Worm (Caenorhabditis elegans) whole organism, dauer: ENCODE data around the gene R02D5.8.

Experiments used
- unc-62 ChIP-seq: sonication (generic microtip); optimal IDR thresholded peaks from 2 replicates; lab custom pipeline; 2017; ENCODE audit warnings: missing biosample characterization, missing genetic modification reagents, missing genetic modification characterization

Gene R02D5.8

ce11 chrV:14519268-14519667, at the start of gene R02D5.8:
R02D5.8 (minus strand) TSS chrV:14519368.
- no peak for TF ChIP-seq unc-62 (GFP tag; lab: Kevin White, UChicago)

- TF ChIP-seq unc-62 (GFP tag; lab: Kevin White, UChicago), result no peak
These were observed 43.4 kb upstream of the R02D5.8 start, which contains the start of gene C53A5.11 for ce11 chrV:14562589-14562988. C53A5.11 (plus strand) TSS chrV:14562889.

DNA sequence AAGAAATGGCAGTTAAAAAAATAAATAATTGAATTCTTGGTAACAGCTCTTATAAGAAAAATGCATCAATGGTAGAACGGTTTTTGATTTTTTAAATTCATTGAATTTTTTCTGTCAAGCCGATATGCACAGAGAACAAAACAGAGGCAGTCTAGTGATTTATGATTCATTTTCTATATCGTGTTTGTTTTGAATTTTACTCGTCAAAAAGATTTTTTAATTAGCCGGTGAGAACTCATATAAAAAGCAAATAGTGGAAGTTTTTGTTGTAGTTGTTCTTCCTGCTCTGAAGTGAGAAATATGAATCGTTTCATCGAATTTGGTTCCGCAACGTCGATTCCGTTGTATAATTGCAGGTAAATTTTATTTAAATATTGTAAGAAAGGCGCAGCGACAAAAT, 40.1 kb upstream of the R02D5.8 start, which contains the start of gene srt-32:
srt-32 (plus strand) TSS at position 301 of the 400 bp plus-strand sequence.
- TF ChIP-seq unc-62 (GFP tag; lab: Kevin White, UChicago), result no peak

DNA sequence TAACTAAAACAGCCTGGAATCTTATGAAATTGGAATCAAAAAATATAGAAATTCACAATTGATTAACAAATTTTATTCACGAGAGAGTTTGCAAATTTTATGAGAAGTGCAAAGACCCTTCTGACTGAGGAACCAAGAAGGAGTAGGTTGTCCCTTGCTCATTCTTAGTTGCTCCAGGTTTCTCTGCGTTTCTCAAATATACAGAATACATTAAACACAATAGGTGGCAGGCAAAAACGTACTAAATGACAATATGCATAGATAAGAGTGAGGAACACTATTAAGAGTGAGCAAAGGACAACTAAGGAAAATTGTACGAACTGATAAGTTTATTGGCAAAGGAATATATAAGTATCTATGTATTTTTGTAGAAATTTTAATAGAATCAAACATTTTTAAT, 39.6 kb upstream of the R02D5.8 start, which contains the start of gene C53A5.9:
C53A5.9 (minus strand) TSS at position 101 of the 400 bp plus-strand sequence.
- no peak for TF ChIP-seq unc-62 (GFP tag; lab: Kevin White, UChicago)

- no peak for TF ChIP-seq unc-62 (GFP tag; lab: Kevin White, UChicago)
These were observed 37.0 kb upstream of the R02D5.8 start, which contains the start of gene srg-47 for ce11 chrV:14556187-14556586. srg-47 (minus strand) TSS chrV:14556287.

DNA sequence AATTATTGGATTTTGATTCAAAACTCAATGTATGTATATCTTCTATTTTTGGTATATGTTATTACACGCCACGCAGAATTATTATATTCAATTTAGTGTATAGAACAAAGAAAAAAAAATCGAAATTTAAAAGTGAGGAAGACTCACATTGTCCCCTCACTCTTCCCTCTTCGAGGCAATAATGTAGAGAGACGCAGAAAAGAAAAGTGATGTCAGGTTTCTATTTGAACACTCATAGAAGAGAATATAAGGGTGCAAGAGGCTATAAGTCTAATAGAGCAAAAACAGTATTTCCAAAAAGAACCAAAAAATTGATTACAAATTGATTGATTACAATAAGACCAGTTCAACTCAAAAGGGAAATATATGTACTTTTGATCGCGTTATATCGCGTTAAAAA, 29.3 kb upstream of the R02D5.8 start:
- TF ChIP-seq unc-62 (GFP tag; lab: Kevin White, UChicago), result no peak

ce11 chrV:14546569-14546968, 27.4 kb upstream of the R02D5.8 start, which contains the start of gene C53A5.13:
C53A5.13 (plus strand) TSS chrV:14546869.
- no peak for TF ChIP-seq unc-62 (GFP tag; lab: Kevin White, UChicago)

DNA sequence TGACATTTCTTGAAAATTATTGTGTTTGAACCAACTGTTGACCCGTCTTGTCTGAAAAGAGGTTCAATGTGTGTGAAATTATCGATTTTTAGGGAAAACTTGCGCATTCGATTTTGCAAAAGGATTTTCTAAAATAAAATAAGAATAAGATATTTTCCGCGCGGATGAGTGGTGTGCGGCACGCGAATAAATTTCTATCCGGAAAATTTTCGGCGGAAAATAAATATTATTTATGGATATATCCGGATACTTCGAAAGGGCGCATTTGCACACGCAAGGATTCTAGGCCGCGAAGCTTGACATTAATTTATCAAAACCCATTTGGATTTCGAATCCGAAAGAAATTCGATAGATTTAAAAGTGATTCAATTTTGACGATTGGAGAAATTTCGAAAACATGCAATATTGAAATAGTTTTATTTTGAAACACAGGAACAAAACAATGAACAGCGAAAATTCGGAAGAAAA, 26.7 kb upstream of the R02D5.8 start, which contains the start of gene rike-1:
rike-1 (minus strand) TSS at position 51 of the 468 bp plus-strand sequence.
- TF ChIP-seq unc-62 (GFP tag; lab: Kevin White, UChicago), result no peak

ce11 chrV:14542138-14542537, 23.0 kb upstream of the R02D5.8 start:
- no peak for TF ChIP-seq unc-62 (GFP tag; lab: Kevin White, UChicago)

DNA sequence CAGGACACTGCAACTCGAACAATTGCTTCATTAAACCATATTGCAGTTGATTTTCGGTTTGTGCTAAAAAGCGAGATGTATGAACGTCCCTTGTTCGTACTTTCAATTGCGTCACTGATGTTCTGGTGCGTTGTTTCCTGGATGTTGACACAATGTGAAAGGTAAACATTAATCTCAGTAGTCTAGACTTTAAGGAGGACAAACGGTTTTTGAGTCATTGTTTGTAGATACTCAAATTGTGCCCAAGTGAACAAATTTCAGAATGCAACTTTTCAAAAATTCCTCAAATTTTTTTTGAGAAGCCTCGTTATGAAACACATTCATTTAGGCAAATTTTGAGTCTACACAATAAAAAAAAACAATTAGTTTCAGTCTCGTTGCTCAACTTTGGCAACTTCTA, 21.8 kb upstream of the R02D5.8 start:
- TF ChIP-seq unc-62 (GFP tag; lab: Kevin White, UChicago), result no peak

DNA sequence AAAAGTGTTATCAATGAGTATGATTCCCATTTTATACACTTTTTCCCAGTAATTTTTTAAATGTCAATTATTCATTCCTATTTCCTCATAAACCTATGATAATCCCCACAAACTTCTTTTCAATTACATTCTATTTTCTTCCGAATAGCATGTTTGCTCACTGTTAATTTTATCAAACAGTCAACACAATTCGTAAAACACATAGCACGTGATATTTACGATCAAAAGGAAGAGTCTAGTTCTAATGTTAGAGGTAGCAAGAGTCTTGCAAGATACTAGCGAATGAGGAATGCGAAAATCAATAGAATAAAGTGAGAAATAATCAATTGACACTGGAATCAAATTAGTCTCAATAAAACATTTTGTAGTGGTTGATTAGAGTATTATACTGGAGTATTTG, 20.2 kb upstream of the R02D5.8 start:
- TF ChIP-seq unc-62 (GFP tag; lab: Kevin White, UChicago), result no peak

DNA sequence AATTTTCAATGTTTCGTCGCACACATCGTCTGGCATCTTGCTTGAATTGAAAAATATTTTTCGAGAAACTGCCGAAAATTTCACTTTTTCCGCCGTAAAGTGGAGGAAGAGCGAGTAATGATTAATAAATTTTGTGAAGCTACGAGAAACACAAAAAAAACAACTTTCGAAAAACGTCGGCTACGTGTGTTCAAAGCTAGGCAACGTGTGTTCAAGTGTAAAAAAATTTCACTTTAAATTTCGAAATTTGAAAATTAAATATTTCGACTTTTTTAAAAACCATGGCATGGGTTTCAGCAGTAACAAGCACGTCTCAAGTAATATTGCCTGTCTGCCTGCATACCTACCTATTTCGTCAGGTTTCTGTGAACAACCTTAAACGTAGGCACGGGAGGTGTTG, 17.1 kb upstream of the R02D5.8 start, which contains the start of gene tag-191:
tag-191 (minus strand) TSS at position 101 of the 400 bp plus-strand sequence.
- TF ChIP-seq unc-62 (GFP tag; lab: Kevin White, UChicago), result no peak

DNA sequence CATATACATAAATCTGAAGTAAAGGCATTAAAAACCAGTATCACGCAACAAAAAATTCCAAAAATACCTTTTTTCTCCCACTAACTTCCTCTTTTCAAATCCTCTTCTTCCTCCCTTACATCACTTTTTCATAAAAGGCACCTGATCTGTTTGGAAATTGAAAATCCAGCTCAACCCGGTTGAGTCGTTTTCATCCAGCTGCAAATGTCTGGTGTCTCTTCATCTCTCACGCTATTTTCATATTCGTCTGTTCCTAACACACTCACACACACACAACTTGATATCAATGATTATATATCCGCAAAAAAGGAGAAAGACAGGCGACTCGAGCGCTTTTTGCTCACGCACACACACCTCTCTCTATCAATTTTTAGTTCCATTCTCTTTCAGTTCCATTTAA, 13.2 kb upstream of the R02D5.8 start:
- no peak for TF ChIP-seq unc-62 (GFP tag; lab: Kevin White, UChicago)

DNA sequence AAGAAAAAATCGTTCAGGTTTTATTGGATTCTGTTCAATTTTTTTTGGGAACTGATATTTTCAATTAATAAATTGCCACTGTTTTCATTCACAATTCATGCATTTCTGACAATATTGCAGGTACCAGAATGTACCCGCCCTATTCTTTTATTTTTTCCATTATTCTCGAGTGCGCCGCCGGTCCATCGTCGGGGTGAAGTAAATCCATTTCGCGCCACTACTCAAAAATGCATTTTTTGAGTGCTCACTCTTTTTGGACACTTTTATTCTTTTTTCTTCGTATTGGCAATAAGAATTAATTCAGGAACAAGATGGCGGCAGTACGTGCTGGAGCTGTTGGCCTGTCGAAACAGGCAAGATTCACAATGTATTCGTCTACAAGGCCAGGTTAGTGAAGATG, 11.6 kb upstream of the R02D5.8 start, which contains the start of gene kcnl-4:
kcnl-4 (plus strand) TSS at position 301 of the 400 bp plus-strand sequence.
- no peak for TF ChIP-seq unc-62 (GFP tag; lab: Kevin White, UChicago)

ce11 chrV:14527210-14527609, 8.0 kb upstream of the R02D5.8 start:
- TF ChIP-seq unc-62 (GFP tag; lab: Kevin White, UChicago), result no peak

- TF ChIP-seq unc-62 (GFP tag; lab: Kevin White, UChicago), result no peak
These were observed 5.9 kb upstream of the R02D5.8 start, which contains the start of gene hda-1 for ce11 chrV:14525089-14525488. hda-1 (plus strand) TSS chrV:14525389.
